Worm (Caenorhabditis elegans) whole organism, L2 larva: ENCODE measurements around the gene F49E12.12.
A peak's percentile ranks its signal among the peaks of the same experiment; 100 is the strongest.

Experiments used
- alr-1 ChIP-seq: fragments of 150-350 bp; optimal IDR thresholded peaks from 2 replicates; lab custom pipeline; 2014; ENCODE audit warnings: missing biosample characterization, missing genetic modification characterization
- dmd-4 ChIP-seq: sonication (generic microtip); optimal IDR thresholded peaks from 2 replicates; lab custom pipeline; 2017; ENCODE audit warnings: missing biosample characterization, missing genetic modification characterization
- elt-1 ChIP-seq: fragments of 150-350 bp; optimal IDR thresholded peaks from 2 replicates; lab custom pipeline; 2014; ENCODE audit warnings: missing biosample characterization, missing genetic modification characterization
- fos-1 ChIP-seq: fragments of 150-350 bp; optimal IDR thresholded peaks from 2 replicates; lab custom pipeline; 2014; ENCODE audit warnings: missing biosample characterization, missing genetic modification characterization
- lin-13 ChIP-seq: fragments of 150-350 bp; optimal IDR thresholded peaks from 2 replicates; lab custom pipeline; 2014; ENCODE audit warnings: missing biosample characterization, missing genetic modification reagents, missing genetic modification characterization
- lin-39 ChIP-seq: fragments of 150-350 bp; optimal IDR thresholded peaks from 2 replicates; lab custom pipeline; 2014; ENCODE audit warnings: missing biosample characterization, missing genetic modification reagents, missing genetic modification characterization
- nhr-12 ChIP-seq: fragments of 150-350 bp; optimal IDR thresholded peaks from 2 replicates; lab custom pipeline; 2014; ENCODE audit warnings: missing biosample characterization, missing genetic modification characterization
- nhr-77 ChIP-seq: fragments of 150-350 bp; optimal IDR thresholded peaks from 2 replicates; lab custom pipeline; 2014; ENCODE audit warnings: missing biosample characterization, missing genetic modification characterization
- snpc-4 ChIP-seq: fragments of 150-350 bp; optimal IDR thresholded peaks from 2 replicates; lab custom pipeline; 2014; ENCODE audit warnings: missing biosample characterization, missing genetic modification characterization
- unc-62 ChIP-seq: fragments of 150-350 bp; optimal IDR thresholded peaks from 2 replicates; lab custom pipeline; 2014; ENCODE audit warnings: missing biosample characterization, missing genetic modification reagents, missing genetic modification characterization
- zag-1 ChIP-seq: fragments of 150-350 bp; optimal IDR thresholded peaks from 2 replicates; lab custom pipeline; 2014; ENCODE audit warnings: missing biosample characterization, missing genetic modification characterization
- ztf-11 ChIP-seq: sonication (generic microtip); optimal IDR thresholded peaks from 2 replicates; lab custom pipeline; 2017; ENCODE audit warnings: missing biosample characterization, missing genetic modification characterization

ce11 chrII:8382880-8383279, 1.6 kb downstream of the F49E12.12 start:
- TF ChIP-seq lin-39 (tag; lab: Kevin White, UChicago): no peak
- TF ChIP-seq zag-1: no peak
- no peak for TF ChIP-seq unc-62
- TF ChIP-seq snpc-4 (tag; lab: Kevin White, UChicago): no peak
- TF ChIP-seq lin-13: no peak
- TF ChIP-seq ztf-11 (tag; lab: Kevin White, UChicago): no peak
- no peak for TF ChIP-seq nhr-77
- peak; percentile 85 for TF ChIP-seq fos-1 (tag; lab: Kevin White, UChicago)
- no peak for TF ChIP-seq elt-1 (tag; lab: Kevin White, UChicago)
- TF ChIP-seq nhr-12 (tag; lab: Kevin White, UChicago): no peak
- no peak for TF ChIP-seq dmd-4 (tag; lab: Kevin White, UChicago)
- no peak for TF ChIP-seq alr-1
